Worm (Caenorhabditis elegans) whole organism, L4 larva: ENCODE results near the gene dnj-5.

Source experiments
- F10B5.3 ChIP-seq: sonication (generic microtip); optimal IDR thresholded peaks from 2 replicates; lab custom pipeline; 2016; ENCODE audit warnings: mild to moderate bottlenecking, missing genetic modification characterization, missing compliant biosample characterization
- R02D3.7 ChIP-seq: fragments of 150-350 bp; sonication (generic microtip); optimal IDR thresholded peaks from 3 replicates; lab custom pipeline; 2014; ENCODE audit warnings: missing biosample characterization, missing genetic modification characterization
- Y105C5A.15 ChIP-seq: fragments of 200-800 bp; sonication (Bioruptor generic); IDR thresholded peaks from 2 replicates; pipeline ENCODE4 v1.3.6; 2022; ENCODE audit warnings: missing genetic modification characterization, missing compliant biosample characterization
- Y48G9A.11 ChIP-seq: fragments of 200-800 bp; sonication (Bioruptor generic); IDR thresholded peaks from 2 replicates; pipeline ENCODE4 v1.3.6; 2022; ENCODE audit warnings: missing genetic modification reagents, missing genetic modification characterization, missing compliant biosample characterization
- Y5F2A.4 ChIP-seq: fragments of 200-800 bp; sonication (Bioruptor generic); optimal IDR thresholded peaks from 2 replicates; lab custom pipeline; 2018; ENCODE audit warnings: mild to moderate bottlenecking, missing genetic modification characterization, missing compliant biosample characterization
- ZK337.2 ChIP-seq: fragments of 200-800 bp; sonication (Bioruptor generic); IDR thresholded peaks from 2 replicates; pipeline ENCODE4 v1.3.6; 2022; ENCODE audit warnings: missing genetic modification reagents, missing genetic modification characterization, missing compliant biosample characterization
- aha-1 ChIP-seq: fragments of 150-350 bp; peaks from one replicate; lab custom pipeline; 2014; ENCODE audit warnings: missing biosample characterization, missing genetic modification characterization
- ama-1 ChIP-seq: fragments of 150-350 bp; optimal IDR thresholded peaks from 2 replicates; lab custom pipeline; 2014; ENCODE audit warnings: inconsistent platforms, mixed read lengths
- attf-4 ChIP-seq: sonication (generic microtip); optimal IDR thresholded peaks from 3 replicates; lab custom pipeline; 2017; ENCODE audit warnings: missing biosample characterization, missing genetic modification characterization
- ceh-32 ChIP-seq: sonication (generic microtip); optimal IDR thresholded peaks from 2 replicates; lab custom pipeline; 2016; ENCODE audit warnings: mild to moderate bottlenecking, missing genetic modification characterization, missing compliant biosample characterization; ENCODE audit not compliant: poor library complexity
- ceh-62 ChIP-seq: sonication (generic microtip); optimal IDR thresholded peaks from 2 replicates; lab custom pipeline; 2017; ENCODE audit warnings: missing biosample characterization, missing genetic modification characterization
- cey-2 ChIP-seq: sonication (generic microtip); optimal IDR thresholded peaks from 3 replicates; lab custom pipeline; 2017; ENCODE audit warnings: missing genetic modification characterization, mild to moderate bottlenecking, missing compliant biosample characterization, antibody characterized with exemption, borderline replicate concordance; ENCODE audit not compliant: insufficient read depth
- daf-16 ChIP-seq, 3 experiments: sonication (generic microtip); optimal IDR thresholded peaks; 2 replicates each; lab custom pipeline; 2016 to 2017; ENCODE audit warnings: missing genetic modification characterization in 3 of 3, missing genetic modification reagents in 3 of 3, mild to moderate bottlenecking in 2 of 3, missing compliant biosample characterization in 2 of 3, missing biosample characterization in 1 of 3, moderate library complexity in 1 of 3
- dmd-8 ChIP-seq: fragments of 200-800 bp; sonication (Bioruptor generic); IDR thresholded peaks from 2 replicates; pipeline ENCODE4 v1.3.6; 2022; ENCODE audit warnings: missing genetic modification characterization, missing compliant biosample characterization
- egl-43 ChIP-seq: fragments of 200-800 bp; sonication (Bioruptor generic); IDR thresholded peaks from 2 replicates; pipeline ENCODE4 v1.3.6; 2022; ENCODE audit warnings: missing genetic modification reagents, missing genetic modification characterization, missing compliant biosample characterization
- fos-1 ChIP-seq: fragments of 150-350 bp; optimal IDR thresholded peaks from 2 replicates; lab custom pipeline; 2014; ENCODE audit warnings: missing biosample characterization, missing genetic modification characterization
- hif-1 ChIP-seq, 2 experiments: sonication (generic microtip); optimal IDR thresholded peaks; 2 replicates each; lab custom pipeline; 2016 to 2017; ENCODE audit warnings: missing compliant biosample characterization in 2 of 2, missing genetic modification characterization in 2 of 2, missing genetic modification reagents in 2 of 2, missing genotype in 2 of 2, mild to moderate bottlenecking in 1 of 2
- hlh-11 ChIP-seq: fragments of 200-800 bp; sonication (Bioruptor generic); optimal IDR thresholded peaks from 2 replicates; lab custom pipeline; 2018; ENCODE audit warnings: mild to moderate bottlenecking, missing genetic modification characterization, missing compliant biosample characterization
- hmg-1.1 ChIP-seq: fragments of 200-800 bp; sonication (Bioruptor generic); IDR thresholded peaks from 2 replicates; pipeline ENCODE4 v1.3.6; 2022; ENCODE audit warnings: missing genetic modification reagents, missing genetic modification characterization, missing compliant biosample characterization
- lin-29 ChIP-seq: fragments of 200-800 bp; sonication (Bioruptor generic); IDR thresholded peaks from 2 replicates; pipeline ENCODE4 v1.3.6; 2022; ENCODE audit warnings: missing genetic modification reagents, missing genetic modification characterization, missing compliant biosample characterization
- lin-39 ChIP-seq: fragments of 150-350 bp; optimal IDR thresholded peaks from 2 replicates; lab custom pipeline; 2014; ENCODE audit warnings: missing biosample characterization, missing genetic modification reagents, missing genetic modification characterization
- madf-5 ChIP-seq, 2 experiments: fragments of 200-800 bp; sonication (Bioruptor generic); IDR thresholded peaks; 2 replicates each; pipeline ENCODE4 v1.3.6; 2022; ENCODE audit warnings: missing compliant biosample characterization in 2 of 2, missing genetic modification characterization in 2 of 2
- mep-1 ChIP-seq: fragments of 150-350 bp; sonication (generic microtip); optimal IDR thresholded peaks from 3 replicates; lab custom pipeline; 2014; ENCODE audit warnings: missing biosample characterization, missing genetic modification characterization
- mxl-3 ChIP-seq: fragments of 200-800 bp; sonication (Bioruptor generic); optimal IDR thresholded peaks from 2 replicates; lab custom pipeline; 2018; ENCODE audit warnings: mild to moderate bottlenecking, missing genetic modification characterization, missing compliant biosample characterization
- nhr-11 ChIP-seq: fragments of 150-350 bp; optimal IDR thresholded peaks from 2 replicates; lab custom pipeline; 2014; ENCODE audit warnings: missing biosample characterization, missing genetic modification characterization
- nhr-28 ChIP-seq: fragments of 150-350 bp; optimal IDR thresholded peaks from 2 replicates; lab custom pipeline; 2014; ENCODE audit warnings: missing biosample characterization, missing genetic modification characterization
- saeg-2 ChIP-seq: fragments of 200-800 bp; sonication (Bioruptor generic); IDR thresholded peaks from 2 replicates; pipeline ENCODE4 v1.3.6; 2022; ENCODE audit warnings: missing genetic modification reagents, missing genetic modification characterization, missing compliant biosample characterization
- skn-1 ChIP-seq: fragments of 150-350 bp; optimal IDR thresholded peaks from 2 replicates; lab custom pipeline; 2014; ENCODE audit warnings: missing biosample characterization, missing genetic modification characterization
- tra-1 ChIP-seq: fragments of 200-800 bp; sonication (Bioruptor generic); IDR thresholded peaks from 2 replicates; pipeline ENCODE4 v1.3.6; 2022; ENCODE audit warnings: missing genetic modification reagents, missing genetic modification characterization, missing compliant biosample characterization
- unc-130 ChIP-seq: sonication (generic microtip); optimal IDR thresholded peaks from 2 replicates; lab custom pipeline; 2016; ENCODE audit warnings: missing genetic modification reagents, missing genetic modification characterization, missing compliant biosample characterization
- vab-7 ChIP-seq: fragments of 200-800 bp; sonication (Bioruptor generic); IDR thresholded peaks from 2 replicates; pipeline ENCODE4 v1.3.6; 2022; ENCODE audit warnings: missing genetic modification reagents, missing genetic modification characterization, missing compliant biosample characterization

Gene dnj-5

DNA sequence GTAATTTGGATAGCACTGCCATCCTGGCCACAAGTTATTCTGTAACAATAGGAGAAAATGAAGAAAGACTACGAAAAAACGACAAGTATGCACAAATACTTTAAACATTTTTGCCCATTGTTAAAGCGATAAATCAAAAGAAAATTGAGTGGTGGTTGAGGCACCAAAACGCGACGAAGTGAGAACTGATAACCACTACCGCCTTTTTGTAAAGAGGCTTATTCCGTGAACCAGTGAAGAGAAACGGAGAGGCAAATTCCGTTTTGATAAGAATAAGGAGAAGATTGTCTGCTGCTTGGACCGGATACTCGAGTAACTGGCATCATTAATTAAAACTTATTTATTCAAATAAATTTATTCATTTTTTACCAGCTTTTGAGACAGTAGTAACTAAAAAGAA lies 25.6 kb upstream of the dnj-5 start, which contains the start of gene pmp-1 (continued):
- TF ChIP-seq unc-130 (GFP tag; lab: Kevin White, UChicago) (no peak), skn-1 (tag; lab: Kevin White, UChicago) (no peak), nhr-28 (peak; percentile 62)

DNA sequence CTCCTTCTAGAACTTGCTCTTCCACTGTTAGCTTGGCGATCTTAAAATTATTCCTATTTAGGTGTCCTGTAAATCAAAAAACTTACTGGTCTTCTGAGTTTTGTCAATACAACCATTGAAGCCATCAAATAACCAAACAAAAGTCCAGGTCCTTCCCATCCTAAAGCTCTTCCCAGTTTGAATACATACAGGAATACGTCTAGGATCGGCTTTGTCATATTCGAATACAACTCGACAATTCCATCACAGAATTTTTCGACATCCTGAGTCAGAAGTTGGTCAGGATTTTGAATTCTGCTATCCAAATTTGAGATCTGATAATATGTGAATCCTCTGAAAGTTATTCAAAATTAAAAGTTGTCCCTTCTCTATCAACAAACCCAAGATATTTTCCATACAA lies 24.2 kb upstream of the dnj-5 start:
- TF ChIP-seq aha-1 (tag; lab: Kevin White, UChicago), result peak; percentile 63
- TF ChIP-seq Y48G9A.11 (GFP tag; lab: Robert Waterston, UW), result no peak
- no peak for TF ChIP-seq R02D3.7
- no peak for TF ChIP-seq Y5F2A.4 (GFP tag; lab: Kevin White, UChicago)
- TF ChIP-seq ceh-32 (tag; lab: Kevin White, UChicago), result no peak
- TF ChIP-seq madf-5 (GFP tag; IDR thresholded peaks at IDR 0.05; lab: Robert Waterston, UW), result no peak
- TF ChIP-seq cey-2 (tag; lab: Kevin White, UChicago), result no peak
- TF ChIP-seq, all 104 proteins: peak for 1

DNA sequence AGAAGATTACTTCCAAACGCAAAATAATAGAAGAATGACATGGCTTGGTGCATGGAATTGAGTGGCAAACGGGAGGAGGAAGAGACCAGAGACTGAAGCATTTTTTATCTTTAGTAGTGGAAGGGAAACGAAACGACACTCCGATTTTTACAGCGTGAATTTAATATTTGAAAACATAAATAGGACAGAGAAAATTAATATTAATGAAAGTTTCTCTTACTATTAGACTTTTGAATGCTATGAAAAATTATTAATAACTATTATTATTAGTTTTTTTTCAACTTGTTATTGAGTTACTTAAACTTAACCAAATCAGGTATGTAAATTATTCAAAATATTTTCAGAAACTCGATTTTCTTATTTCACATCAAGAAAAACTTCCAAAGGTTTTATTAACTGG lies 22.0 kb upstream of the dnj-5 start, which contains the start of gene C44B7.7:
C44B7.7 (minus strand) TSS at position 101 of the 400 bp plus-strand sequence.
- TF ChIP-seq lin-39 (tag; lab: Kevin White, UChicago), result no peak
- TF ChIP-seq saeg-2 (GFP tag; lab: Robert Waterston, UW), result no peak
- TF ChIP-seq fos-1 (tag; lab: Kevin White, UChicago), result no peak

DNA sequence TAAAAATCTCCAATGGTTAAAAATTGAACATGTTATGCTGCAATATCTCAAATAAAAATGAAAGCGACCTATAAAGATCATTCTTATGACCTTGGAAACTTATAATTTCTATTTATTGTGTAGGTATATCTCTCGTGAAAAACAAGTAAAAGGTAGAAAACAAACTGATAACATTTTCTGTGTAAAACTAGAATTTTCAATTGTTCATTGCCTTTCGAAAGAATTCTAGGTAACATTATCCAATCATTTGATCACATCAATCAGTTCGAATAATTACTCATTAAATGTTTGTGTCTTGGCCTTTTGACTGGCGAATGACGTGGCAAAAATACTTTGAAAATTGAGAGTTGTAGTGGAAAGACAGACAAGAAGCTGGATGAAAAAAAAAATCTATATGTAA lies 19.8 kb upstream of the dnj-5 start:
- TF ChIP-seq nhr-11 (tag; lab: Kevin White, UChicago), result no peak
- TF ChIP-seq nhr-28, result peak; percentile 26
- TF ChIP-seq, all 104 proteins: peak for 1

DNA sequence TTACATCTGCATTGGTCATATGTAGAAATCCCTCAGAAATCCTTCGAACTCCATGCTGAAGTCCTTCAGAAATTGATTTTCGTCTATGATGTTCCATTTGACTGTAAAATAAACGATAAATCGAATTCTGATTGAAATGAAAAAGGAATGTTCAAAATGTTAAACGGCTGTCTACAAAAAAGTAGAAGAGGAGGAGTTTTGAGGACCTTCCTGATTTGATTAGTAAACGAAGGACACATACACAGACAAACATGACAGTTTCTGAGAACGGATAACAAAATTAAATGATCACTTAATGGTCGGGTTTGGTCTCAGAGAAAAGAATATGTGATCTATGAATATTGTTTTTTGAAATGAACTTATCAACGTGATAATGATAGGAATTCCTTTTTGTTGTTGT lies 18.9 kb upstream of the dnj-5 start, which contains the start of gene slc-36.5:
slc-36.5 (minus strand) TSS at position 101 of the 400 bp plus-strand sequence.
- no peak for TF ChIP-seq Y105C5A.15 (GFP tag; lab: Robert Waterston, UW)
- no peak for TF ChIP-seq hmg-1.1
- no peak for TF ChIP-seq ceh-62 (tag; lab: Kevin White, UChicago)
- TF ChIP-seq lin-29 (GFP tag; lab: Robert Waterston, UW), result no peak
- no peak for TF ChIP-seq mep-1 (tag; lab: Kevin White, UChicago)
- TF ChIP-seq F10B5.3, result no peak
- no peak for TF ChIP-seq R02D3.7
- no peak for TF ChIP-seq aha-1 (tag; lab: Kevin White, UChicago)
- no peak for TF ChIP-seq tra-1 (GFP tag; lab: Robert Waterston, UW)
- no peak for TF ChIP-seq dmd-8
- no peak for TF ChIP-seq ZK337.2 (GFP tag; lab: Robert Waterston, UW)
- TF ChIP-seq hif-1 (tag; optimal IDR thresholded peaks at IDR 0.05; lab: Kevin White, UChicago), result no peak
- TF ChIP-seq skn-1 (tag; lab: Kevin White, UChicago), result no peak
- no peak for TF ChIP-seq mxl-3 (GFP tag; lab: Kevin White, UChicago)
- TF ChIP-seq attf-4 (tag; lab: Kevin White, UChicago), result no peak

DNA sequence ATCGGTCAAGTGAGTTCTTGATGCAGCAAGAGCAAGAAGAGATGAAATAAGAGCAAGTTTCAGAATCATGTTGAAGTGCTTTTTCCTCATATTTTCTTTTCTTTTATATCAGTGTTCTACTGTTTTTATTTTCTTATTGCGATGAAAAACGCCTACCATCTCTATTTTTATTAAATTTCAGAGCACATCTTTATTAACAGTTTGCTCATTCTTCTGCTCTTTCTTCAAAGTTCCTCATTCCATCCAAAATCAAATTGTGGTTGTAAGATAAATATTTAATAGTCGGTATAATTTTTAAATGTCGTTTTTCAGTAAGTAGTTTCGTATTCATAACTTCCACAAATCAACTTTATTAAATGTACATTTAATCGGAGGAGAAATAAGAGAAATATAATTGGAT lies 14.4 kb upstream of the dnj-5 start, which contains the start of gene C44B7.5:
C44B7.5 (minus strand) TSS at position 101 of the 400 bp plus-strand sequence.
- TF ChIP-seq cey-2 (tag; lab: Kevin White, UChicago) (no peak), Y5F2A.4 (GFP tag; lab: Kevin White, UChicago) (no peak), hlh-11 (tag; lab: Kevin White, UChicago) (no peak)
- TF ChIP-seq, all 104 proteins: peak for 0

DNA sequence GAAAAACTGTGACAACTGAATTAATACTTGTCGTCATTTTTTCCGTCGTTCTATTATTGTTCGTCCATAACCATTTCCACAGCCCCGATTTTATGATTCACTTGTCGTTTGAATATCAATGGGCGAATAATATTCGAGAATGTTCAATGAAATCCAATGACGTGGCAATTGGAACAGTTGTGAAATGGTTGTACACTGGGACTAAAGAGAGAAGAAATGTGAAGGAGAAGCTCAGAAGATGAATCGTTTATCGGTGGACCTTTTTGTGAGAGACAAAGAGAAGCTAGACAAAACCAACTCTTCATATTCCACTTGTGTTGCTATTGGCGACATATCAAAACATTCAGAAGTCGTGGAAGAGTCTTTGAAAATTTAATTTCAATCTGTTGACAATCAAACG lies 12.7 kb upstream of the dnj-5 start, which contains the start of gene clhm-1:
clhm-1 (minus strand) TSS at position 207 of the 400 bp plus-strand sequence.
- peak in 1 of 2 experiments; percentile 21 for TF ChIP-seq daf-16 (GFP tag; optimal IDR thresholded peaks at IDR 0.05; lab: Kevin White, UChicago)
- TF ChIP-seq daf-16 (tag; optimal IDR thresholded peaks at IDR 0.05; lab: Kevin White, UChicago), result no peak
- TF ChIP-seq dmd-8, result no peak
- no peak for TF ChIP-seq egl-43 (GFP tag; lab: Robert Waterston, UW)
- no peak for TF ChIP-seq vab-7 (GFP tag; lab: Robert Waterston, UW)
- no peak for TF ChIP-seq ama-1 (lab: Kevin White, UChicago)
